Worm (Caenorhabditis elegans) whole organism, L4/young adult: Measurements from ENCODE around the gene tra-2.

ENCODE experiments used
- W03F9.2 ChIP-seq: fragments of 150-350 bp; optimal IDR thresholded peaks from 2 replicates; lab custom pipeline; 2014; ENCODE audit warnings: missing biosample characterization, missing genetic modification characterization
- dao-5 ChIP-seq: sonication (generic microtip); optimal IDR thresholded peaks from 2 replicates; lab custom pipeline; 2016; ENCODE audit warnings: missing genotype, missing genetic modification characterization, moderate library complexity, missing compliant biosample characterization
- him-1 ChIP-seq: sonication (generic microtip); optimal IDR thresholded peaks from 2 replicates; lab custom pipeline; 2016; ENCODE audit warnings: missing genotype, missing genetic modification reagents, missing genetic modification characterization, missing compliant biosample characterization

DNA sequence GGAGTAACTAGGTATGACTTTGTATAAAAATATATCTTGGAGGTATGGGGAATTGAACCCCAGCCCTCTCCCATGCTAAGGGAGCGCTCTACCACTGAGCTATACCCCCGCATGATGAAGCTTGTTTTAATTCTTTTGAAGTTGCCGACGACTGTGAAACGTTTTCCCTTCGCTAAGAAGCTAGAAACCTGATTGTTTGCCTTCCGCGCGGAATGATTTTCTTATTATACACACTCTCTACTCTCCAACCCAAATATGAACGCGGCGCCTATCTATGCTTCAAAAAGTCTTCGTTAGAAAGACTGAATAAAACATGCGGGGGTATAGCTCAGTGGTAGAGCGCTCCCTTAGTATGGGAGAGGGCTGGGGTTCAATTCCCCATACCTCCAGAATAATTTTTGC lies 37.5 kb upstream of the tra-2 start:
- no peak for TF ChIP-seq W03F9.2 (tag; lab: Kevin White, UChicago)
- no peak for TF ChIP-seq him-1
- TF ChIP-seq dao-5 (tag; lab: Kevin White, UChicago) = no peak
